Worm (Caenorhabditis elegans): ENCODE data around the gene hil-4.

The hil-4 gene

ce11 chrV:4801943-4802342 lies 47.8 kb downstream of the hil-4 start:
- TF ChIP-seq nhr-84 (tag; optimal IDR thresholded peaks at IDR 0.05): no peak
- no peak for TF ChIP-seq aly-2 (tag; optimal IDR thresholded peaks at IDR 0.05)
- TF ChIP-seq F16B12.6 (tag; optimal IDR thresholded peaks at IDR 0.05): no peak
- TF ChIP-seq unc-98 (GFP tag; IDR thresholded peaks at IDR 0.05): no peak
- no peak for TF ChIP-seq lin-35 (GFP tag; optimal IDR thresholded peaks at IDR 0.05)
- no peak for TF ChIP-seq zip-4 (GFP tag; optimal IDR thresholded peaks at IDR 0.05)
- no peak for TF ChIP-seq efl-1 (optimal IDR thresholded peaks at IDR 0.05)
- peak in 1 of 2 experiments; percentile 87 for TF ChIP-seq efl-1 (GFP tag; optimal IDR thresholded peaks at IDR 0.05 in 1 of 2)
